Fruit fly (Drosophila melanogaster) whole organism, embryonic: ENCODE data around the gene Eig71Ei.

Experiments used
- Asciz ChIP-seq: fragments of 200-800 bp; sonication (Bioruptor generic); optimal IDR thresholded peaks from 2 replicates; lab custom pipeline; 2017; ENCODE audit warnings: missing biosample characterization, mild to moderate bottlenecking, missing genetic modification characterization, missing genetic modification reagents
- Bdp1 ChIP-seq: fragments of 200-800 bp; sonication (Bioruptor generic); optimal IDR thresholded peaks from 3 replicates; lab custom pipeline; 2016; ENCODE audit warnings: missing biosample characterization, missing genetic modification characterization
- CG10321 ChIP-seq: fragments of 200-800 bp; sonication (Bioruptor generic); IDR thresholded peaks from 2 replicates; pipeline ENCODE4 v1.3.6; 2022; ENCODE audit warnings: missing biosample characterization, missing genetic modification characterization
- CG10431 ChIP-seq: fragments of 200-800 bp; sonication (Bioruptor generic); optimal IDR thresholded peaks from 3 replicates; lab custom pipeline; 2018; ENCODE audit warnings: missing biosample characterization, mild to moderate bottlenecking, missing genetic modification characterization
- CG10654 ChIP-seq: fragments of 200-800 bp; sonication (Bioruptor generic); optimal IDR thresholded peaks from 2 replicates; lab custom pipeline; 2016; ENCODE audit warnings: missing biosample characterization, missing genetic modification characterization
- CG10959 ChIP-seq: fragments of 200-800 bp; sonication (Bioruptor generic); IDR thresholded peaks from 2 replicates; pipeline ENCODE4 v1.3.6; 2022; ENCODE audit warnings: missing biosample characterization, missing genetic modification characterization
- CG10979 ChIP-seq: fragments of 200-800 bp; sonication (Bioruptor generic); optimal IDR thresholded peaks from 2 replicates; lab custom pipeline; 2018; ENCODE audit warnings: missing biosample characterization, mild to moderate bottlenecking, missing genetic modification characterization, moderate library complexity
- CG11504 ChIP-seq: fragments of 200-800 bp; sonication (Bioruptor generic); optimal IDR thresholded peaks from 3 replicates; lab custom pipeline; 2019; ENCODE audit warnings: missing biosample characterization, mild to moderate bottlenecking, missing genetic modification characterization, moderate library complexity
- CG13424 ChIP-seq: fragments of 200-800 bp; sonication (Bioruptor generic); optimal IDR thresholded peaks from 2 replicates; lab custom pipeline; 2019; ENCODE audit warnings: missing biosample characterization, mild to moderate bottlenecking, missing genetic modification characterization, moderate library complexity
- CG14710 ChIP-seq: fragments of 200-800 bp; sonication (Bioruptor generic); optimal IDR thresholded peaks from 3 replicates; lab custom pipeline; 2019; ENCODE audit warnings: missing biosample characterization, mild to moderate bottlenecking, missing genetic modification characterization, moderate library complexity
- CG15073 ChIP-seq: fragments of 200-800 bp; sonication (Bioruptor generic); optimal IDR thresholded peaks from 2 replicates; lab custom pipeline; 2016; ENCODE audit warnings: missing biosample characterization, missing genetic modification characterization
- CG15479 ChIP-seq: fragments of 200-800 bp; sonication (Bioruptor generic); optimal IDR thresholded peaks from 3 replicates; lab custom pipeline; 2019; ENCODE audit warnings: missing biosample characterization, mild to moderate bottlenecking, missing genetic modification characterization, moderate library complexity
- CG15601 ChIP-seq: fragments of 200-800 bp; sonication (Bioruptor generic); optimal IDR thresholded peaks from 3 replicates; lab custom pipeline; 2019; ENCODE audit warnings: missing biosample characterization, mild to moderate bottlenecking, missing genetic modification characterization, moderate library complexity
- CG17328 ChIP-seq: fragments of 200-800 bp; sonication (Bioruptor generic); IDR thresholded peaks from 2 replicates; pipeline ENCODE4 v1.3.6; 2022; ENCODE audit warnings: missing biosample characterization, missing genetic modification characterization
- CG18262 ChIP-seq: fragments of 200-800 bp; optimal IDR thresholded peaks from 3 replicates; lab custom pipeline; 2019; ENCODE audit warnings: missing biosample characterization, mild to moderate bottlenecking, missing genetic modification characterization, moderate library complexity
- CG2678 ChIP-seq: fragments of 200-800 bp; sonication (Bioruptor generic); optimal IDR thresholded peaks from 3 replicates; lab custom pipeline; 2019; ENCODE audit warnings: missing biosample characterization, mild to moderate bottlenecking, missing genetic modification characterization, moderate library complexity
- CG30020 ChIP-seq: fragments of 200-800 bp; optimal IDR thresholded peaks from 2 replicates; lab custom pipeline; 2019; ENCODE audit warnings: missing biosample characterization, mild to moderate bottlenecking, missing genetic modification characterization, moderate library complexity
- CG32532 ChIP-seq: fragments of 200-800 bp; sonication (Bioruptor generic); IDR thresholded peaks from 2 replicates; pipeline ENCODE4 v1.3.6; 2022; ENCODE audit warnings: missing biosample characterization, missing genetic modification characterization
- CG32767 ChIP-seq: fragments of 200-800 bp; sonication (Bioruptor generic); IDR thresholded peaks from 2 replicates; pipeline ENCODE4 v1.3.6; 2022; ENCODE audit warnings: missing biosample characterization, missing genetic modification characterization
- CG34422 ChIP-seq: fragments of 200-800 bp; sonication (Bioruptor generic); IDR thresholded peaks from 3 replicates; pipeline ENCODE4 v1.3.6; 2022; ENCODE audit warnings: missing biosample characterization, missing genetic modification characterization
- CG4854 ChIP-seq: fragments of 200-800 bp; sonication (Bioruptor generic); optimal IDR thresholded peaks from 2 replicates; lab custom pipeline; 2016; ENCODE audit warnings: missing biosample characterization, missing genetic modification characterization, inconsistent platforms
- CG6683 ChIP-seq: fragments of 200-800 bp; sonication (Bioruptor generic); optimal IDR thresholded peaks from 2 replicates; lab custom pipeline; 2017; ENCODE audit warnings: missing biosample characterization, mild to moderate bottlenecking, missing genetic modification characterization, missing genetic modification reagents
- CG7928 ChIP-seq: fragments of 200-800 bp; sonication (Bioruptor generic); optimal IDR thresholded peaks from 2 replicates; lab custom pipeline; 2017; ENCODE audit warnings: missing biosample characterization, mild to moderate bottlenecking, missing genetic modification characterization
- CG8290 ChIP-seq, 3 experiments: fragments of 200-800 bp; sonication (Bioruptor generic); optimal IDR thresholded peaks; 2 replicates each; lab custom pipeline; 2016 to 2019; ENCODE audit warnings: missing biosample characterization in 3 of 3, missing genetic modification characterization in 3 of 3, mild to moderate bottlenecking in 2 of 3, moderate library complexity in 1 of 3
- CG8359 ChIP-seq: fragments of 200-800 bp; sonication (Bioruptor generic); optimal IDR thresholded peaks from 2 replicates; lab custom pipeline; 2017; ENCODE audit warnings: missing biosample characterization, mild to moderate bottlenecking, missing genetic modification characterization, borderline replicate concordance
- CTCF ChIP-seq: fragments of 200-800 bp; sonication (Bioruptor generic); optimal IDR thresholded peaks from 2 replicates; lab custom pipeline; 2017; ENCODE audit warnings: missing biosample characterization, mild to moderate bottlenecking, missing genetic modification characterization, moderate library complexity
- Dad ChIP-seq: fragments of 200-800 bp; sonication (Bioruptor generic); optimal IDR thresholded peaks from 3 replicates; lab custom pipeline; 2016; ENCODE audit warnings: missing biosample characterization, missing genetic modification characterization
- E2f1 ChIP-seq: fragments of 200-800 bp; sonication (Bioruptor generic); IDR thresholded peaks from 2 replicates; pipeline ENCODE4 v1.3.6; 2022; ENCODE audit warnings: missing biosample characterization, missing genetic modification characterization
- Eip74EF ChIP-seq, 2 experiments: fragments of 200-800 bp in 1 of 2; fragments of >200 bp in 1 of 2; sonication (Bioruptor generic) in 1 of 2; optimal IDR thresholded peaks; 2 replicates each; lab custom pipeline; 2017 to 2019; ENCODE audit warnings: missing biosample characterization in 2 of 2, missing genetic modification characterization in 2 of 2, mild to moderate bottlenecking in 1 of 2, moderate library complexity in 1 of 2
- HmgD ChIP-seq: fragments of 200-800 bp; sonication (Bioruptor generic); optimal IDR thresholded peaks from 3 replicates; lab custom pipeline; 2016; ENCODE audit warnings: missing biosample characterization, missing genetic modification characterization
- Hr39 ChIP-seq: fragments of >200 bp; optimal IDR thresholded peaks from 2 replicates; lab custom pipeline; 2017
- Mad ChIP-seq: fragments of 200-800 bp; sonication (Bioruptor generic); optimal IDR thresholded peaks from 2 replicates; lab custom pipeline; 2016; ENCODE audit warnings: missing biosample characterization, missing genetic modification characterization
- Med ChIP-seq: fragments of 200-800 bp; sonication (Bioruptor generic); peaks from one replicate; lab custom pipeline; 2016; ENCODE audit warnings: missing biosample characterization, missing genetic modification characterization, mild to moderate bottlenecking, inconsistent platforms, moderate library complexity
- NC2β ChIP-seq: fragments of 200-800 bp; sonication (Bioruptor generic); optimal IDR thresholded peaks from 2 replicates; lab custom pipeline; 2016; ENCODE audit warnings: missing biosample characterization, missing genetic modification characterization
- Optix ChIP-seq: fragments of 200-800 bp; sonication (Bioruptor generic); IDR thresholded peaks from 3 replicates; pipeline ENCODE4 v1.3.6; 2022; ENCODE audit warnings: missing biosample characterization, missing genetic modification characterization
- Ssrp ChIP-seq: fragments of 200-800 bp; sonication (Bioruptor generic); optimal IDR thresholded peaks from 2 replicates; lab custom pipeline; 2018; ENCODE audit warnings: missing biosample characterization, mild to moderate bottlenecking, missing genetic modification characterization, moderate library complexity
- dati ChIP-seq: fragments of 200-800 bp; sonication (Bioruptor generic); IDR thresholded peaks from 2 replicates; pipeline ENCODE4 v1.3.6; 2022; ENCODE audit warnings: missing biosample characterization, missing genetic modification characterization
- fd96Cb ChIP-seq: fragments of 200-800 bp; sonication (Bioruptor generic); optimal IDR thresholded peaks from 2 replicates; lab custom pipeline; 2018; ENCODE audit warnings: missing biosample characterization, mild to moderate bottlenecking, missing genetic modification characterization, moderate library complexity
- gcm ChIP-seq: fragments of 200-800 bp; sonication (Bioruptor generic); optimal IDR thresholded peaks from 2 replicates; lab custom pipeline; 2019; ENCODE audit warnings: missing biosample characterization, mild to moderate bottlenecking, missing genetic modification characterization, moderate library complexity
- grn ChIP-seq: fragments of 200-800 bp; sonication (Bioruptor generic); optimal IDR thresholded peaks from 3 replicates; lab custom pipeline; 2017; ENCODE audit warnings: missing biosample characterization, missing genetic modification characterization
- gsb-n ChIP-seq: fragments of 200-800 bp; sonication (Bioruptor generic); optimal IDR thresholded peaks from 3 replicates; lab custom pipeline; 2018; ENCODE audit warnings: missing biosample characterization, mild to moderate bottlenecking, missing genetic modification characterization
- row ChIP-seq: fragments of 200-800 bp; sonication (Bioruptor generic); IDR thresholded peaks from 3 replicates; pipeline ENCODE4 v1.3.6; 2022; ENCODE audit warnings: missing biosample characterization, missing genetic modification characterization
- sd ChIP-seq: fragments of 200-800 bp; sonication (Bioruptor generic); optimal IDR thresholded peaks from 3 replicates; lab custom pipeline; 2018; ENCODE audit warnings: missing biosample characterization, mild to moderate bottlenecking, missing genetic modification characterization, moderate library complexity
- shn ChIP-seq: fragments of 200-800 bp; sonication (Bioruptor generic); optimal IDR thresholded peaks from 3 replicates; lab custom pipeline; 2016; ENCODE audit warnings: missing biosample characterization, missing genetic modification characterization
- sr ChIP-seq: fragments of 200-800 bp; sonication (Bioruptor generic); IDR thresholded peaks from 3 replicates; pipeline ENCODE4 v1.3.6; 2022; ENCODE audit warnings: missing biosample characterization, missing genetic modification characterization
- tin ChIP-seq: fragments of 200-800 bp; sonication (Bioruptor generic); optimal IDR thresholded peaks from 3 replicates; lab custom pipeline; 2016; ENCODE audit warnings: missing biosample characterization, missing genetic modification characterization
- trh ChIP-seq: fragments of 200-800 bp; sonication (Bioruptor generic); optimal IDR thresholded peaks from 2 replicates; lab custom pipeline; 2016; ENCODE audit warnings: missing biosample characterization, missing genetic modification characterization
- ttk ChIP-seq: fragments of 200-800 bp; sonication (Bioruptor generic); IDR thresholded peaks from 2 replicates; pipeline ENCODE4 v2.1.2; 2022; ENCODE audit warnings: missing biosample characterization, missing genetic modification characterization
- vfl ChIP-seq: fragments of 200-800 bp; sonication (Bioruptor generic); optimal IDR thresholded peaks from 2 replicates; lab custom pipeline; 2016; ENCODE audit warnings: missing biosample characterization, missing genetic modification characterization
- wor ChIP-seq: fragments of 200-800 bp; sonication (Bioruptor generic); IDR thresholded peaks from 2 replicates; pipeline ENCODE4 v1.3.6; 2022; ENCODE audit warnings: missing biosample characterization, missing genetic modification characterization

Eig71Ei gene

dm6 chr3L:15692794-15693532 lies 33.5 kb downstream of the Eig71Ei start (continued):
- 0 out of 3 replicates have a peak, but pooled peaks have one; percentile 16 for TF ChIP-seq sr
- TF ChIP-seq CG10654 = no peak
- TF ChIP-seq CG10959 (GFP tag; lab: Robert Waterston, UW) = 0 out of 2 replicates have a peak, but pooled peaks have one; percentile 8
- TF ChIP-seq CG11504 (tag; lab: Kevin White, UChicago) = peak; percentile 71
- TF ChIP-seq sd = no peak
- no peak for TF ChIP-seq vfl (GFP tag; lab: Kevin White, UChicago)
- peak; percentile 69 for TF ChIP-seq Ssrp
- TF ChIP-seq CG6683 (GFP tag; lab: Kevin White, UChicago) = no peak
- TF ChIP-seq CG7928 = no peak
- TF ChIP-seq CG10979 (tag; lab: Kevin White, UChicago) = peak; percentile 78
- 0 out of 2 replicates have a peak, but pooled peaks have one; percentile 12 for TF ChIP-seq CG17328
- no peak for TF ChIP-seq CG32532 (GFP tag; lab: Robert Waterston, UW)
- TF ChIP-seq Mad (GFP tag; lab: Kevin White, UChicago) = no peak
- TF ChIP-seq Asciz (GFP tag; lab: Kevin White, UChicago) = peak; percentile 43
- no peak for TF ChIP-seq CG32767
- 0 out of 3 replicates have a peak, but pooled peaks have one; percentile 20 for TF ChIP-seq row (GFP tag; lab: Robert Waterston, UW)
- TF ChIP-seq NC2β (GFP tag; lab: Kevin White, UChicago) = no peak
- TF ChIP-seq ttk (GFP tag; lab: Robert Waterston, UW) = 0 out of 2 replicates have a peak, but pooled peaks have one; percentile 15
- TF ChIP-seq trh (GFP tag; lab: Kevin White, UChicago) = peak; percentile 21
- peak; percentile 42 for TF ChIP-seq Med (GFP tag; lab: Kevin White, UChicago)
- no peak for TF ChIP-seq CTCF (GFP tag; lab: Kevin White, UChicago)
- TF ChIP-seq CG18262 (tag; lab: Kevin White, UChicago) = peak; percentile 81
- no peak for TF ChIP-seq CG4854
- peak; percentile 13 for TF ChIP-seq gsb-n
- TF ChIP-seq CG30020 (tag; lab: Kevin White, UChicago) = no peak
- no peak for TF ChIP-seq CG15073 (GFP tag; lab: Kevin White, UChicago)
- TF ChIP-seq Optix = no peak
- TF ChIP-seq Hr39 (lab: Kevin White, UChicago) = no peak
- TF ChIP-seq Dad (GFP tag; lab: Kevin White, UChicago) = no peak
- no peak for TF ChIP-seq Bdp1 (GFP tag; lab: Kevin White, UChicago)
- no peak for TF ChIP-seq wor (GFP tag; lab: Robert Waterston, UW)
- peak; percentile 50 for TF ChIP-seq CG8359 (GFP tag; lab: Kevin White, UChicago)
- no peak for TF ChIP-seq CG10431 (GFP tag; lab: Kevin White, UChicago)
- no peak for TF ChIP-seq CG15479 (GFP tag; lab: Kevin White, UChicago)
- TF ChIP-seq tin = peak; percentile 19
- no peak for TF ChIP-seq CG10321 (GFP tag; lab: Robert Waterston, UW)
- TF ChIP-seq Eip74EF (GFP tag; optimal IDR thresholded peaks at IDR 0.05; lab: Kevin White, UChicago) = peak in 1 of 2 experiments; percentile 29
- TF ChIP-seq CG13424 (tag; lab: Kevin White, UChicago) = peak; percentile 39
- peak; percentile 56 for TF ChIP-seq CG2678 (tag; lab: Kevin White, UChicago)
- TF ChIP-seq CG34422 (GFP tag; lab: Robert Waterston, UW) = no peak
- peak; percentile 28 for TF ChIP-seq CG15601
- TF ChIP-seq grn (GFP tag; lab: Kevin White, UChicago) = peak; percentile 87
- TF ChIP-seq shn = no peak
- no peak for TF ChIP-seq E2f1
- no peak for TF ChIP-seq dati
- peak; percentile 72 for TF ChIP-seq CG14710 (tag; lab: Kevin White, UChicago)
- TF ChIP-seq fd96Cb (tag; lab: Kevin White, UChicago) = peak; percentile 62
- no peak for TF ChIP-seq CG8290 (GFP tag; optimal IDR thresholded peaks at IDR 0.05; lab: Kevin White, UChicago)
- no peak for TF ChIP-seq CG8290 (tag; optimal IDR thresholded peaks at IDR 0.05; lab: Kevin White, UChicago)
- TF ChIP-seq HmgD (GFP tag; lab: Kevin White, UChicago) = no peak
- no peak for TF ChIP-seq gcm (GFP tag; lab: Kevin White, UChicago)
